Worm (Caenorhabditis elegans) whole organism, young adult: ENCODE data around the gene F55G11.6.

ENCODE experiments used
- D2030.7 ChIP-seq: fragments of 200-800 bp; sonication (Bioruptor generic); IDR thresholded peaks from 2 replicates; pipeline ENCODE4 v1.3.6; 2022; ENCODE audit warnings: missing genetic modification reagents, missing genetic modification characterization, missing compliant biosample characterization
- F57C9.4 ChIP-seq: sonication (generic microtip); optimal IDR thresholded peaks from 2 replicates; lab custom pipeline; 2017; ENCODE audit warnings: mild to moderate bottlenecking, missing genetic modification characterization, missing compliant biosample characterization
- Y53F4B.3 ChIP-seq: fragments of 200-800 bp; sonication (Bioruptor generic); IDR thresholded peaks from 2 replicates; pipeline ENCODE4 v1.3.6; 2022; ENCODE audit warnings: missing genetic modification reagents, missing genetic modification characterization, missing compliant biosample characterization
- Y95B8A.8 ChIP-seq: fragments of 200-800 bp; sonication (Bioruptor generic); IDR thresholded peaks from 2 replicates; pipeline ENCODE4 v1.3.6; 2022; ENCODE audit warnings: missing genetic modification reagents, missing genetic modification characterization, missing compliant biosample characterization
- ZK185.1 ChIP-seq: sonication (generic microtip); optimal IDR thresholded peaks from 2 replicates; lab custom pipeline; 2016; ENCODE audit warnings: mild to moderate bottlenecking, missing genetic modification characterization, missing compliant biosample characterization; ENCODE audit not compliant: poor library complexity, severe bottlenecking
- aptf-3 ChIP-seq: fragments of 200-800 bp; sonication (Bioruptor generic); IDR thresholded peaks from 2 replicates; pipeline ENCODE4 v1.3.6; 2022; ENCODE audit warnings: missing genetic modification characterization, missing compliant biosample characterization
- bed-2 ChIP-seq: fragments of 200-800 bp; sonication (Bioruptor generic); IDR thresholded peaks from 2 replicates; pipeline ENCODE4 v1.3.6; 2022; ENCODE audit warnings: missing genetic modification reagents, missing genetic modification characterization, missing compliant biosample characterization
- cebp-2 ChIP-seq: fragments of 200-800 bp; sonication (Bioruptor generic); IDR thresholded peaks from 2 replicates; pipeline ENCODE4 v1.3.6; 2022; ENCODE audit warnings: missing genetic modification characterization, missing compliant biosample characterization
- ceh-58 ChIP-seq: fragments of 200-800 bp; sonication (Bioruptor generic); IDR thresholded peaks from 2 replicates; pipeline ENCODE4 v1.3.6; 2022; ENCODE audit warnings: missing genetic modification characterization, missing compliant biosample characterization
- ceh-79 ChIP-seq: sonication (generic microtip); optimal IDR thresholded peaks from 2 replicates; lab custom pipeline; 2017; ENCODE audit warnings: mild to moderate bottlenecking, missing genetic modification characterization, missing compliant biosample characterization
- ceh-91 ChIP-seq: fragments of 200-800 bp; sonication (Bioruptor generic); IDR thresholded peaks from 2 replicates; pipeline ENCODE4 v1.3.6; 2022; ENCODE audit warnings: missing genetic modification reagents, missing genetic modification characterization, missing compliant biosample characterization
- hmg-1.2 ChIP-seq: fragments of 200-800 bp; sonication (Bioruptor generic); IDR thresholded peaks from 2 replicates; pipeline ENCODE4 v1.3.6; 2022; ENCODE audit warnings: missing genetic modification reagents, missing genetic modification characterization, missing compliant biosample characterization
- hmg-20 ChIP-seq: fragments of 200-800 bp; sonication (Bioruptor generic); IDR thresholded peaks from 2 replicates; pipeline ENCODE4 v1.3.6; 2022; ENCODE audit warnings: missing genetic modification reagents, missing genetic modification characterization, missing compliant biosample characterization
- lag-1 ChIP-seq: fragments of 200-800 bp; sonication (Bioruptor generic); IDR thresholded peaks from 2 replicates; pipeline ENCODE4 v1.3.6; 2022; ENCODE audit warnings: missing genetic modification reagents, missing genetic modification characterization, missing compliant biosample characterization
- lir-1 ChIP-seq: fragments of 200-800 bp; sonication (Bioruptor generic); conservative IDR thresholded peaks from 2 replicates; pipeline ENCODE4 v1.3.6; 2022; ENCODE audit warnings: missing genetic modification reagents, missing genetic modification characterization, missing compliant biosample characterization
- madf-6 ChIP-seq: fragments of 200-800 bp; sonication (Bioruptor generic); IDR thresholded peaks from 2 replicates; pipeline ENCODE4 v1.3.6; 2022; ENCODE audit warnings: missing genetic modification reagents, missing genetic modification characterization, missing compliant biosample characterization
- nfyb-1 ChIP-seq: fragments of 200-800 bp; sonication (Bioruptor generic); IDR thresholded peaks from 2 replicates; pipeline ENCODE4 v1.3.6; 2022; ENCODE audit warnings: missing genetic modification reagents, missing genetic modification characterization, missing compliant biosample characterization
- nhr-179 ChIP-seq: sonication (generic microtip); optimal IDR thresholded peaks from 2 replicates; lab custom pipeline; 2016; ENCODE audit warnings: mild to moderate bottlenecking, missing genetic modification characterization, missing compliant biosample characterization
- nhr-27 ChIP-seq: fragments of 200-800 bp; sonication (Bioruptor generic); optimal IDR thresholded peaks from 2 replicates; lab custom pipeline; 2018; ENCODE audit warnings: mild to moderate bottlenecking, missing genetic modification characterization, moderate library complexity, missing compliant biosample characterization
- nhr-80 ChIP-seq: sonication (generic microtip); optimal IDR thresholded peaks from 2 replicates; lab custom pipeline; 2016; ENCODE audit warnings: missing genetic modification characterization, missing compliant biosample characterization
- nhr-90 ChIP-seq: sonication (generic microtip); optimal IDR thresholded peaks from 2 replicates; lab custom pipeline; 2016; ENCODE audit warnings: missing genotype, mild to moderate bottlenecking, missing genetic modification characterization, missing compliant biosample characterization
- pha-4 ChIP-seq: fragments of 150-350 bp; sonication (generic microtip); optimal IDR thresholded peaks from 2 replicates; lab custom pipeline; 2014; ENCODE audit warnings: missing biosample characterization, missing genetic modification reagents, missing genetic modification characterization
- rec-8 ChIP-seq, 2 experiments: sonication (generic microtip); optimal IDR thresholded peaks; 2 replicates each; lab custom pipeline; 2016; ENCODE audit warnings: mild to moderate bottlenecking in 2 of 2, missing genetic modification characterization in 2 of 2, missing genetic modification reagents in 2 of 2, missing genotype in 2 of 2, missing biosample characterization in 1 of 2, missing compliant biosample characterization in 1 of 2, moderate library complexity in 1 of 2
- rpc-1 ChIP-seq, 2 experiments: fragments of 150-350 bp in 1 of 2; sonication (generic microtip) in 1 of 2; optimal IDR thresholded peaks; 2 replicates each; lab custom pipeline; 2014 to 2018; ENCODE audit warnings: missing biosample characterization in 1 of 2, missing genetic modification characterization in 1 of 2, missing genetic modification reagents in 1 of 2, missing genotype in 1 of 2
- tbp1 ChIP-seq: fragments of 200-800 bp; sonication (Bioruptor generic); optimal IDR thresholded peaks from 2 replicates; lab custom pipeline; 2018; ENCODE audit warnings: mild to moderate bottlenecking, missing genetic modification characterization, missing compliant biosample characterization
- tbx-9 ChIP-seq: sonication (generic microtip); optimal IDR thresholded peaks from 2 replicates; lab custom pipeline; 2016; ENCODE audit warnings: borderline replicate concordance, missing genetic modification characterization, inconsistent platforms, missing compliant biosample characterization
- zim-3 ChIP-seq: sonication (generic microtip); optimal IDR thresholded peaks from 2 replicates; lab custom pipeline; 2017; ENCODE audit warnings: mild to moderate bottlenecking, missing genetic modification characterization, moderate library complexity, missing compliant biosample characterization
- ztf-3 ChIP-seq: fragments of 200-800 bp; sonication (Bioruptor generic); optimal IDR thresholded peaks from 2 replicates; lab custom pipeline; 2018; ENCODE audit warnings: mild to moderate bottlenecking, missing genetic modification characterization, missing compliant biosample characterization
- ztf-6 ChIP-seq: fragments of 200-800 bp; sonication (Bioruptor generic); IDR thresholded peaks from 2 replicates; pipeline ENCODE4 v1.3.6; 2022; ENCODE audit warnings: missing genetic modification reagents, missing genetic modification characterization, missing compliant biosample characterization

Gene F55G11.6

DNA sequence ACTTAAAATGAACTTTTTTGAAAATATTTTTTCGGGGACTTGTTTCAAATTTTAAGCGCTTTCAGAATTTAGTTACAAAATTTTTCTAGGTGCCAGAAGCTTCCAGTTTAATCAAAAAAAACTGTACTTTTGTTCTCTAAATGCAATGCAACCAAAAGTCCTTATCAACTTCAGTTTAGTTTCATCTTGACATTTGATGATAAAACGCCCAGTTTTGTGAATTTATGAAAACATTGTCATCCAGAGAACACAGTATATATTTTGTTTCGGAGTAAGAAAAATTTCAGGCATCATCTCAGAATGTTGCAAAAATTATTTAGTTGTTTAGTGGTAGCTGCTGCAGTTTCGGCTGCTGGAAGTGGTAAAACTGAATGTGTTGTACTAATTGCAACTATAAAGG is at the start of gene F55G11.6:
Gene F55G11.6, plus strand, starts transcription at position 301 of the 400 bp plus-strand sequence.
- TF ChIP-seq pha-4 (tag; lab: Kevin White, UChicago): no peak
- no peak for TF ChIP-seq ceh-58
- TF ChIP-seq F57C9.4 (tag; lab: Kevin White, UChicago): no peak
- TF ChIP-seq nfyb-1: no peak
- no peak for TF ChIP-seq rec-8 (tag; optimal IDR thresholded peaks at IDR 0.05; lab: Kevin White, UChicago)
- TF ChIP-seq Y53F4B.3 (GFP tag; lab: Robert Waterston, UW): no peak
- no peak for TF ChIP-seq hmg-1.2
- TF ChIP-seq tbp1 (GFP tag; lab: Kevin White, UChicago): no peak
- TF ChIP-seq D2030.7 (GFP tag; lab: Robert Waterston, UW): no peak
- no peak for TF ChIP-seq ztf-6 (GFP tag; lab: Robert Waterston, UW)

DNA sequence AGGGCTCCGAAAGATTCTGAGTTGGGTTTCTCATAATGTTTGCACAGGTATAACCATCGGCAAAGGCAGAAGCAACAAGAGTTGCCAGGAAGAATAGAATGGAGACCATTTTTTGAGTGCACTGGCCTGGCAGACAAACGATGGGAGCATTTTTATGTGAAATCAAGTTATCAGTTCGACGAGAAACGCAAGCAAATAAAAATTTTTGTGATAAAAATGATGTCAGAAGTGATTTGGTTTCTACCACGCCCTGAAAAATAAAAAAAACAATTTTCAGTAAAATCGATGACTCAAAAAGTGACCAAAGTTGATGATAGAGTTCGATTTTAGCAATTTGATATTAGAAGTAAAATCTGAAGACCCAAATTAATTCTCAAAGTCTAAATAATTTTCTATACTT is 48.0 kb upstream of the F55G11.6 start, which contains the start of gene K08D8.4:
Gene K08D8.4, minus strand, starts transcription at position 128 of the 400 bp plus-strand sequence.
- peak; percentile 74 for TF ChIP-seq nhr-80 (tag; lab: Kevin White, UChicago)
- no peak for TF ChIP-seq rpc-1 (optimal IDR thresholded peaks at IDR 0.05; lab: Kevin White, UChicago)
- TF ChIP-seq rpc-1 (tag; optimal IDR thresholded peaks at IDR 0.05; lab: Kevin White, UChicago): no peak
- no peak for TF ChIP-seq bed-2 (GFP tag; lab: Robert Waterston, UW)
- no peak for TF ChIP-seq lag-1 (GFP tag; lab: Robert Waterston, UW)
- TF ChIP-seq, all 124 proteins: peak for 1

DNA sequence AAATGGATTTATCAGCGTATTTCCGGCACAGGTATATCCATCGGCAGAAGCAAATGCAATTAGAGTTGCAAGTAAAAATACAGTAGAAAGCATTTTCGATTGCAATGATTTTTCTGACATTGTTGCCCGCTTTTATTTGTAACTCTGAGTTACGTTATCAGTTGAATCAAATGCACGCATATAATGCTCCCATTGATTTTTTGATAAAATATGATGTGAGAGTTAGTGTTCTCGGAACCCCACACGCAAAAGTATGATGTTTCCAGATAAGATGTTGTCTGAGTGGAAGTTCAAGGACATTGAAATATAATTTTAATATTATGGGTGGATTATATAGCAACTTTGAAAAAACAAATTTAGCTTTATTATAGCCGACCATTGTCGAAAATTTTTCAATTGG is 45.8 kb upstream of the F55G11.6 start, which contains the start of gene K08D8.5:
Gene K08D8.5, minus strand, starts transcription at position 140 of the 400 bp plus-strand sequence.
- TF ChIP-seq nhr-80 (tag; lab: Kevin White, UChicago) (peak; percentile 33), tbx-9 (tag; lab: Kevin White, UChicago) (no peak)

DNA sequence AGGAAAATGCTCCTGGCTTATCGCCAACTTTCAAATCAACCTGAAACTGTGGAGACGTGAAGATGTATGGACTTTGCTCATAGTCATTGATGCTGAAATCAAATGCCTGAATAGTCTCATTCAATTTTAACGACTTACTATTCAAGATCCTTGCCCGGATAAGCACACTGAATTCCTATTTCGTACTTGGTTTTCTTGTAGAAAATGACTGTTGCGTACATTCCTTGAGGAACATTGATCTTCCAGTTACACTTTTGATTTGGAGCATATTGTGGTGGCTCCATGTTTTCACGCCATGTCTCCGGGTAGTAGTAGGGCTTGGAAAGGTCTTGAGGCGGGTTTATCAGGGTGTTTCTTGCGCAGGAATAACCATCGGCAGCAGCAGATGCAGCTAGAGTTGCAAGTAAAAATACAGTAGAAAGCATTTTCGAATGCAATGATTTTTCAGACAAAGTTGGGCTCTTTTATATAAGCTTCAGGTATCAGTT is 43.3 kb upstream of the F55G11.6 start, which contains the start of gene irg-6:
Gene irg-6, minus strand, starts transcription at position 438 of the 488 bp plus-strand sequence.
- TF ChIP-seq nhr-27 (tag; lab: Kevin White, UChicago) (no peak), tbp1 (GFP tag; lab: Kevin White, UChicago) (no peak)

DNA sequence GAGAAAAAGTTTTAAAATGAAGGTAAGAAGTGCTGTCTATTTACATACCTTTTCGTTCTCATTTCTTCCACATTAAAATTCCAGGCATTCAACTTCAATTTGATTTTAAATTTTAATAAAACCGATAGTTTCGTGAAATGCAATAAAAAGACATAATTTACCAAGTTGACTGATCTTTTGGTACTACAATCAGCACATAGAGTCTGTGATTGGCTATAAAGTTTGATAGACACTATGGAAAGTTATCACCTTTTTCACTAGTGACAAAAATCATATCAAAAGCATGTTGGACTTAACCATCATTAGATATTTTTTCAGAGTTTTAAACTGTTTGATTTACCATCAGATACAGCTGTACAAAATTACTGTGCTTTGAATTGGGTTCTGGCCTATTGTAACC is 42.4 kb upstream of the F55G11.6 start, which contains the start of gene srz-15:
Gene srz-15, plus strand, starts transcription at position 301 of the 400 bp plus-strand sequence.
- TF ChIP-seq nhr-27 (tag; lab: Kevin White, UChicago): no peak
- no peak for TF ChIP-seq Y95B8A.8 (GFP tag; lab: Robert Waterston, UW)
- TF ChIP-seq ztf-3 (GFP tag; lab: Kevin White, UChicago): no peak
- TF ChIP-seq hmg-20 (GFP tag; lab: Robert Waterston, UW): no peak
- TF ChIP-seq nhr-179 (tag; lab: Kevin White, UChicago): no peak
- TF ChIP-seq zim-3: no peak
- TF ChIP-seq ceh-91 (GFP tag; lab: Robert Waterston, UW): no peak
- TF ChIP-seq tbx-9 (tag; lab: Kevin White, UChicago): no peak
- no peak for TF ChIP-seq nhr-80 (tag; lab: Kevin White, UChicago)
- no peak for TF ChIP-seq ZK185.1 (tag; lab: Kevin White, UChicago)
- TF ChIP-seq madf-6 (GFP tag; lab: Robert Waterston, UW): no peak
- no peak for TF ChIP-seq lir-1 (GFP tag; lab: Robert Waterston, UW)
- TF ChIP-seq aptf-3: no peak
- no peak for TF ChIP-seq ceh-79
- no peak for TF ChIP-seq nhr-90 (tag; lab: Kevin White, UChicago)
- no peak for TF ChIP-seq cebp-2 (GFP tag; lab: Robert Waterston, UW)
